Worm (Caenorhabditis elegans) whole organism, L3 larva: ENCODE data around the gene nhr-142.

Experiments used
- R02D3.7 ChIP-seq: fragments of 150-350 bp; optimal IDR thresholded peaks from 2 replicates; lab custom pipeline; 2014; ENCODE audit warnings: missing biosample characterization, missing genetic modification characterization
- aly-2 ChIP-seq: fragments of 150-350 bp; optimal IDR thresholded peaks from 2 replicates; lab custom pipeline; 2014; ENCODE audit warnings: missing biosample characterization, missing genetic modification characterization
- ceh-16 ChIP-seq: sonication (generic microtip); optimal IDR thresholded peaks from 2 replicates; lab custom pipeline; 2017; ENCODE audit warnings: missing biosample characterization, missing genetic modification characterization
- ceh-28 ChIP-seq: fragments of 150-350 bp; optimal IDR thresholded peaks from 2 replicates; lab custom pipeline; 2014; ENCODE audit warnings: missing biosample characterization, missing genetic modification reagents, missing genetic modification characterization
- ceh-9 ChIP-seq: sonication (generic microtip); optimal IDR thresholded peaks from 2 replicates; lab custom pipeline; 2018; ENCODE audit warnings: missing biosample characterization, missing genetic modification characterization
- daf-12 ChIP-seq: fragments of 150-350 bp; optimal IDR thresholded peaks from 2 replicates; lab custom pipeline; 2014; ENCODE audit warnings: missing biosample characterization, missing genetic modification reagents, missing genetic modification characterization
- egl-27 ChIP-seq: sonication (generic microtip); optimal IDR thresholded peaks from 4 replicates; lab custom pipeline; 2017; ENCODE audit warnings: missing biosample characterization, missing genetic modification reagents, missing genetic modification characterization
- egl-5 ChIP-seq: fragments of 150-350 bp; optimal IDR thresholded peaks from 2 replicates; lab custom pipeline; 2017; ENCODE audit warnings: missing biosample characterization, missing genetic modification reagents, missing genetic modification characterization, inconsistent platforms
- elt-1 ChIP-seq: fragments of 150-350 bp; optimal IDR thresholded peaks from 2 replicates; lab custom pipeline; 2014; ENCODE audit warnings: missing biosample characterization, missing genetic modification characterization
- elt-2 ChIP-seq: sonication (generic microtip); optimal IDR thresholded peaks from 2 replicates; lab custom pipeline; 2016; ENCODE audit warnings: missing genetic modification reagents, mild to moderate bottlenecking, missing genetic modification characterization, missing compliant biosample characterization
- elt-3 ChIP-seq, 3 experiments: fragments of 150-350 bp in 1 of 3; sonication (generic microtip) in 2 of 3; optimal IDR thresholded peaks; 2 replicates in 2 of 3; 4 replicates in 1 of 3; lab custom pipeline; 2014 to 2017; ENCODE audit warnings: missing biosample characterization in 3 of 3, missing genetic modification characterization in 3 of 3
- eor-1 ChIP-seq, 2 experiments: fragments of 150-350 bp; optimal IDR thresholded peaks; 2 replicates each; lab custom pipeline; 2014 to 2018; ENCODE audit warnings: missing biosample characterization in 2 of 2, missing genetic modification characterization in 2 of 2
- fkh-10 ChIP-seq: sonication (generic microtip); optimal IDR thresholded peaks from 2 replicates; lab custom pipeline; 2017; ENCODE audit warnings: missing biosample characterization, missing genetic modification reagents, missing genetic modification characterization
- fos-1 ChIP-seq: fragments of 150-350 bp; optimal IDR thresholded peaks from 2 replicates; lab custom pipeline; 2014; ENCODE audit warnings: missing biosample characterization, missing genetic modification characterization
- hmg-11 ChIP-seq: sonication (generic microtip); optimal IDR thresholded peaks from 2 replicates; lab custom pipeline; 2016; ENCODE audit warnings: missing genetic modification characterization, missing compliant biosample characterization
- jun-1 ChIP-seq: fragments of 150-350 bp; optimal IDR thresholded peaks from 2 replicates; lab custom pipeline; 2014; ENCODE audit warnings: missing biosample characterization, missing genetic modification reagents, missing genetic modification characterization
- lin-15B ChIP-seq: fragments of 150-350 bp; optimal IDR thresholded peaks from 2 replicates; lab custom pipeline; 2014; ENCODE audit warnings: missing biosample characterization, missing genetic modification characterization
- lin-39 ChIP-seq: fragments of 150-350 bp; optimal IDR thresholded peaks from 2 replicates; lab custom pipeline; 2018; ENCODE audit warnings: missing biosample characterization, missing genetic modification reagents, missing genetic modification characterization
- lsy-12 ChIP-seq: sonication (generic microtip); optimal IDR thresholded peaks from 2 replicates; lab custom pipeline; 2016; ENCODE audit warnings: mild to moderate bottlenecking, missing genetic modification characterization, missing compliant biosample characterization
- mdl-1 ChIP-seq: fragments of 150-350 bp; optimal IDR thresholded peaks from 2 replicates; lab custom pipeline; 2014; ENCODE audit warnings: missing biosample characterization, missing genetic modification characterization
- mml-1 ChIP-seq: fragments of 150-350 bp; sonication (generic microtip); optimal IDR thresholded peaks from 3 replicates; lab custom pipeline; 2014; ENCODE audit warnings: missing biosample characterization, missing genetic modification characterization
- nfya-1 ChIP-seq: sonication (generic microtip); optimal IDR thresholded peaks from 2 replicates; lab custom pipeline; 2017; ENCODE audit warnings: missing genetic modification characterization, mild to moderate bottlenecking, missing compliant biosample characterization, antibody characterized with exemption, moderate library complexity; ENCODE audit not compliant: insufficient read depth
- nhr-11 ChIP-seq: fragments of 150-350 bp; optimal IDR thresholded peaks from 2 replicates; lab custom pipeline; 2014; ENCODE audit warnings: missing biosample characterization, missing genetic modification characterization
- nhr-23 ChIP-seq: fragments of 150-350 bp; optimal IDR thresholded peaks from 2 replicates; lab custom pipeline; 2014; ENCODE audit warnings: missing biosample characterization, missing genetic modification reagents, missing genetic modification characterization
- nhr-237 ChIP-seq: fragments of 150-350 bp; optimal IDR thresholded peaks from 2 replicates; lab custom pipeline; 2014; ENCODE audit warnings: missing biosample characterization, missing genetic modification characterization
- nhr-25 ChIP-seq: sonication (generic microtip); optimal IDR thresholded peaks from 2 replicates; lab custom pipeline; 2017; ENCODE audit warnings: missing biosample characterization, missing genetic modification characterization
- nhr-28 ChIP-seq: fragments of 150-350 bp; optimal IDR thresholded peaks from 2 replicates; lab custom pipeline; 2014; ENCODE audit warnings: missing biosample characterization, missing genetic modification characterization
- nhr-43 ChIP-seq: sonication (generic microtip); optimal IDR thresholded peaks from 2 replicates; lab custom pipeline; 2016; ENCODE audit warnings: mild to moderate bottlenecking, missing genetic modification characterization, missing compliant biosample characterization; ENCODE audit not compliant: poor library complexity, severe bottlenecking
- nhr-67 ChIP-seq: fragments of 150-350 bp; optimal IDR thresholded peaks from 2 replicates; lab custom pipeline; 2014; ENCODE audit warnings: missing biosample characterization, missing genetic modification characterization
- nhr-76 ChIP-seq: fragments of 150-350 bp; sonication (generic microtip); optimal IDR thresholded peaks from 5 replicates; lab custom pipeline; 2014; ENCODE audit warnings: missing biosample characterization, missing genetic modification characterization
- nhr-77 ChIP-seq: fragments of 150-350 bp; optimal IDR thresholded peaks from 2 replicates; lab custom pipeline; 2014; ENCODE audit warnings: missing biosample characterization, missing genetic modification characterization
- pha-4 ChIP-seq: fragments of 150-350 bp; optimal IDR thresholded peaks from 2 replicates; lab custom pipeline; 2014; ENCODE audit warnings: missing biosample characterization, missing genetic modification reagents, missing genetic modification characterization
- pqm-1 ChIP-seq: fragments of 150-350 bp; optimal IDR thresholded peaks from 2 replicates; lab custom pipeline; 2017; ENCODE audit warnings: missing biosample characterization, missing genetic modification characterization, inconsistent platforms
- sea-2 ChIP-seq: fragments of 150-350 bp; sonication (generic microtip); optimal IDR thresholded peaks from 4 replicates; lab custom pipeline; 2014; ENCODE audit warnings: missing biosample characterization, missing genetic modification reagents, missing genetic modification characterization
- skn-1 ChIP-seq: fragments of 150-350 bp; optimal IDR thresholded peaks from 2 replicates; lab custom pipeline; 2014; ENCODE audit warnings: missing biosample characterization, missing genetic modification characterization
- snpc-4 ChIP-seq: fragments of 150-350 bp; optimal IDR thresholded peaks from 2 replicates; lab custom pipeline; 2014; ENCODE audit warnings: missing biosample characterization, missing genetic modification characterization
- tbx-2 ChIP-seq: sonication (generic microtip); optimal IDR thresholded peaks from 2 replicates; lab custom pipeline; 2016; ENCODE audit warnings: mild to moderate bottlenecking, missing genetic modification characterization, missing compliant biosample characterization
- unc-62 ChIP-seq: fragments of 150-350 bp; sonication (generic microtip); optimal IDR thresholded peaks from 4 replicates; lab custom pipeline; 2014; ENCODE audit warnings: missing biosample characterization, missing genetic modification reagents, missing genetic modification characterization
- zag-1 ChIP-seq: fragments of 150-350 bp; optimal IDR thresholded peaks from 2 replicates; lab custom pipeline; 2014; ENCODE audit warnings: missing biosample characterization, missing genetic modification characterization
- ztf-11 ChIP-seq: fragments of 150-350 bp; optimal IDR thresholded peaks from 2 replicates; lab custom pipeline; 2014; ENCODE audit warnings: missing biosample characterization, missing genetic modification characterization
- ztf-4 ChIP-seq: fragments of 150-350 bp; optimal IDR thresholded peaks from 2 replicates; lab custom pipeline; 2014; ENCODE audit warnings: missing biosample characterization, missing genetic modification characterization

The nhr-142 gene

ce11 chrV:5826592-5826991 lies 36.2 kb upstream of the nhr-142 start, which contains the start of gene let-418:
Gene let-418, plus strand, starts transcription at chrV:5826833.
- no peak for TF ChIP-seq nhr-28 (tag; lab: Kevin White, UChicago)
- no peak for TF ChIP-seq nhr-67
- no peak for TF ChIP-seq lsy-12 (tag; lab: Kevin White, UChicago)
- no peak for TF ChIP-seq daf-12
- no peak for TF ChIP-seq nfya-1 (tag; lab: Kevin White, UChicago)
- no peak for TF ChIP-seq ceh-28 (tag; lab: Kevin White, UChicago)
- no peak for TF ChIP-seq elt-3 (tag; optimal IDR thresholded peaks at IDR 0.05; lab: Kevin White, UChicago)
- no peak for TF ChIP-seq skn-1 (tag; lab: Kevin White, UChicago)
- no peak for TF ChIP-seq nhr-77 (tag; lab: Kevin White, UChicago)
- TF ChIP-seq lin-15B (tag; lab: Kevin White, UChicago), result no peak
- no peak for TF ChIP-seq elt-2 (tag; lab: Kevin White, UChicago)
- TF ChIP-seq nhr-76 (tag; lab: Kevin White, UChicago), result no peak
- no peak for TF ChIP-seq elt-1 (tag; lab: Kevin White, UChicago)

- TF ChIP-seq nhr-77 (tag; lab: Kevin White, UChicago), result no peak
- TF ChIP-seq hmg-11 (tag; lab: Kevin White, UChicago), result no peak
- no peak for TF ChIP-seq pqm-1 (tag; lab: Kevin White, UChicago)
- no peak for TF ChIP-seq nhr-11 (tag; lab: Kevin White, UChicago)
- TF ChIP-seq fkh-10, result no peak
- no peak for TF ChIP-seq lin-39
- no peak for TF ChIP-seq tbx-2 (tag; lab: Kevin White, UChicago)
- no peak for TF ChIP-seq elt-1 (tag; lab: Kevin White, UChicago)
- no peak for TF ChIP-seq nhr-67
- no peak for TF ChIP-seq nhr-28 (tag; lab: Kevin White, UChicago)
- TF ChIP-seq egl-5 (tag; lab: Kevin White, UChicago), result no peak
- TF ChIP-seq pha-4 (tag; lab: Kevin White, UChicago), result no peak
- TF ChIP-seq zag-1 (tag; lab: Kevin White, UChicago), result no peak
- no peak for TF ChIP-seq mdl-1 (tag; lab: Kevin White, UChicago)
- no peak for TF ChIP-seq lin-15B (tag; lab: Kevin White, UChicago)
- TF ChIP-seq fos-1 (tag; lab: Kevin White, UChicago), result no peak
Measured at ce11 chrV:5825478-5825877, 35.1 kb upstream of the nhr-142 start.

- TF ChIP-seq eor-1 (tag; optimal IDR thresholded peaks at IDR 0.05; lab: Kevin White, UChicago) (no peak), ceh-16 (tag; lab: Kevin White, UChicago) (no peak), nhr-25 (tag; lab: Kevin White, UChicago) (peak; percentile 76), mml-1 (tag; lab: Kevin White, UChicago) (no peak), ztf-11 (tag; lab: Kevin White, UChicago) (no peak), nhr-11 (tag; lab: Kevin White, UChicago) (no peak), tbx-2 (tag; lab: Kevin White, UChicago) (no peak), jun-1 (tag; lab: Kevin White, UChicago) (no peak), ztf-4 (tag; lab: Kevin White, UChicago) (no peak), nhr-43 (peak; percentile 88), sea-2 (GFP tag; lab: Kevin White, UChicago) (no peak), aly-2 (no peak), pqm-1 (tag; lab: Kevin White, UChicago) (peak; percentile 56), elt-2 (tag; lab: Kevin White, UChicago) (peak; percentile 64), ceh-28 (tag; lab: Kevin White, UChicago) (peak; percentile 59), nfya-1 (tag; lab: Kevin White, UChicago) (peak; percentile 35), nhr-76 (tag; lab: Kevin White, UChicago) (no peak), ceh-9 (tag; lab: Kevin White, UChicago) (no peak), fos-1 (tag; lab: Kevin White, UChicago) (peak; percentile 46), snpc-4 (tag; lab: Kevin White, UChicago) (no peak), egl-5 (tag; lab: Kevin White, UChicago) (no peak), R02D3.7 (tag; lab: Kevin White, UChicago) (peak; percentile 9), egl-27 (tag; lab: Kevin White, UChicago) (peak; percentile 61), nhr-237 (tag; lab: Kevin White, UChicago) (no peak), fkh-10 (no peak), nhr-77 (tag; lab: Kevin White, UChicago) (no peak), elt-3 (tag; optimal IDR thresholded peaks at IDR 0.05; lab: Kevin White, UChicago) (peak; percentile 64 to 95 (median 88)), zag-1 (tag; lab: Kevin White, UChicago) (no peak), nhr-23 (tag; lab: Kevin White, UChicago) (peak; percentile 96), unc-62 (GFP tag; lab: Kevin White, UChicago) (peak; percentile 52)
Measured at ce11 chrV:5822968-5823367, 32.6 kb upstream of the nhr-142 start.
